Worm (Caenorhabditis elegans): ENCODE results near the gene dop-3.

dop-3 gene

DNA sequence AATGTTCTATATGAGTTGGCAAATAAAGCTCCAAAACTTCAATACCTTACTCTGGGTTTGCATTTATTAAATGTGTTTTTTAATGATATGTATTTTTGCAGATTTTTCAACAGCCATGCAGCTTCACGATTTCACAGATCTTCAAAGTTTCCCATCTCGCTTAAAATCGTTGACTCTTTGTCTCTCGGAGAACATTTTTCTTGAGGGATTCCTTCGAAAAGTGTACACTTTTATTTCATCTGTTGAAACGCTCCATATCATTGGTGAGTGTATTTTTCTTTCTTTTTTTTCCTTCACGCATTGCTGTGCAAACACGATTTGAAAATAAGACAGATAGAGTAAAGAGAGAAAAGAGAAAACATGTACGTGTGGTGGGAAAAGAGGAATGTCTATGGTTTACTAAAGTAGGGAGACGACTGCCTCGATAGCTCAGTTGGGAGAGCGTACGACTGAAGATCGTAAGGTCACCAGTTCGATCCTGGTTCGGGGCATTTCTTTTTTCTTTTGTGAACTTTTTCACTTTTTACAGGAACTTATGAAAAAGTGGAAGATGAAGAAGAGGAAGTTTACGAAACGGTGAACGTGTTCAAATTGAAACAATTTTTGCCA, 23.8 kb upstream of the dop-3 start (continued):
- TF ChIP-seq rpc-1 (optimal IDR thresholded peaks at IDR 0.05) (peak; percentile 95), rpc-1 (tag; optimal IDR thresholded peaks at IDR 0.05) (peak; percentile 98), F23B12.7 (tag; optimal IDR thresholded peaks at IDR 0.05; ENCODE audit: insufficient read depth) (peak; percentile 65), nfya-1 (tag; optimal IDR thresholded peaks at IDR 0.05; ENCODE audit: borderline replicate concordance, insufficient read depth) (no peak), hlh-12 (tag; optimal IDR thresholded peaks at IDR 0.05) (peak; percentile 85), hrde-1 (tag; optimal IDR thresholded peaks at IDR 0.05; ENCODE audit: borderline replicate concordance) (peak; percentile 56), rcor-1 (GFP tag; IDR thresholded peaks at IDR 0.05) (peak; percentile 86), egl-18 (GFP tag; IDR thresholded peaks at IDR 0.05) (peak; percentile 85; the same call in 1 of the 2 replicates), lin-40 (tag; optimal IDR thresholded peaks at IDR 0.05) (peak; percentile 82), chd-7 (tag; optimal IDR thresholded peaks at IDR 0.05) (peak; percentile 84), mes-4 (tag; optimal IDR thresholded peaks at IDR 0.05) (peak; percentile 65), nhr-80 (tag; optimal IDR thresholded peaks at IDR 0.05) (peak; percentile 32), nfya-2 (GFP tag; IDR thresholded peaks at IDR 0.05) (no peak), lin-35 (GFP tag; optimal IDR thresholded peaks at IDR 0.05) (peak in 2 of 3 experiments; percentile 12 to 75), madf-6 (GFP tag; IDR thresholded peaks at IDR 0.05) (no peak), madf-3 (GFP tag; IDR thresholded peaks at IDR 0.05) (peak; percentile 12; the same call in 1 of the 2 replicates), sdz-38 (tag; optimal IDR thresholded peaks at IDR 0.05) (no peak), K11D2.4 (GFP tag; IDR thresholded peaks at IDR 0.05) (peak; percentile 71), pbrm-1 (GFP tag; IDR thresholded peaks at IDR 0.05) (peak; percentile 88), madf-8 (GFP tag; conservative IDR thresholded peaks at IDR 0.05) (no peak), bed-1 (GFP tag; IDR thresholded peaks at IDR 0.05) (0 out of 2 replicates have a peak, but pooled peaks have one; percentile 7), akir-1 (GFP tag; optimal IDR thresholded peaks at IDR 0.05) (no peak), dpff-1 (tag; optimal IDR thresholded peaks at IDR 0.05) (peak; percentile 32), zim-3 (tag; optimal IDR thresholded peaks at IDR 0.05) (peak; percentile 77), ceh-91 (GFP tag; IDR thresholded peaks at IDR 0.05) (no peak), ZK185.1 (tag; optimal IDR thresholded peaks at IDR 0.05; ENCODE audit: poor library complexity, severe bottlenecking) (peak; percentile 90), fkh-3 (tag; optimal IDR thresholded peaks at IDR 0.05) (peak; percentile 73), ztf-26 (tag; optimal IDR thresholded peaks at IDR 0.05) (no peak), egl-44 (GFP tag; IDR thresholded peaks at IDR 0.05) (peak; percentile 93), C17E4.6 (GFP tag; IDR thresholded peaks at IDR 0.05) (no peak), ama-1 (optimal IDR thresholded peaks at IDR 0.05) (no peak), ama-1 (GFP tag; optimal IDR thresholded peaks at IDR 0.05) (peak; percentile 71 to 89), Y53G8AR.9 (GFP tag; conservative IDR thresholded peaks at IDR 0.05) (peak; percentile 75), him-1 (tag; optimal IDR thresholded peaks at IDR 0.05) (peak; percentile 90), bed-2 (GFP tag; IDR thresholded peaks at IDR 0.05) (no peak)

DNA sequence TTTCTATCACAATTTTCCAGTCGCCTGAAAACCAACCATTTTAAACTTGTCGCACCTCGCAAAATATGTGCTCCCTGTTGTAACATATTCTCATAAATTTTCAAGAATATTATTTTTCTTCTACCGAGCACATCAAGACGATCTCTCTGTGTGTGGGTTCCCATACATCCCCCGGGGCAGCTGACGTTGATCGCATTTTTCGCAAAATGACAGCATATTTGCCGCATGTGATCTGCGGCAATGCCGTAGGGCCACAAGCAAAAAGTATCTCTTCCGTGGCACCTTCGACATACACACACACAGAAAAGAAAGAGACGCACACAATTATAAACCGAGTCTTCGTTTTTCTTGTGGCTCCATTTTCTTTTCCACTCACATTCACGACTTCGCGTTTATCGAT, 22.1 kb upstream of the dop-3 start:
- TF ChIP-seq ceh-100 (GFP tag; IDR thresholded peaks at IDR 0.05) (no peak), Y95B8A.8 (GFP tag; IDR thresholded peaks at IDR 0.05) (no peak), die-1 (tag; optimal IDR thresholded peaks at IDR 0.05) (no peak)

DNA sequence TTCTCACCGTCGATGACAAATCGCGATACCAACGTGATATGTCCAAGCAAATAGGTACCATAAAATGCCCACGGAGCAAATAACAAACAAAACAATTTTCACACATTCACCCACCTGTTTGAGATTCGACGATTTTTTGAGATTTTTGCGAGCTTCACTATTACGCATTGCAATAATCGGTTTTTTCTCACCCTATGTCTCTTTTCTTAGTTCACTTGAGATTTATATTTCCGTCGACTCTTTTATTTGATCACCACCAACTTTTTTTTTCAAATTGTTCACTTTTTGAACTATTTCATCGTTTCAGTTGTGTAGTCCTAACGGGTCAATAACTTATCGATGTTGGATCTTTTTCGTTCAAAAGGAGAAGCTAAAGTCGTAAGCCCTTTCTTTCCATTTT, 19.0 kb upstream of the dop-3 start, which contains the start of gene fbxl-4:
Gene fbxl-4 (plus strand): TSS at position 301 of the 400 bp plus-strand sequence.
- TF ChIP-seq lsl-1 (GFP tag; optimal IDR thresholded peaks at IDR 0.05) (no peak), rpc-1 (optimal IDR thresholded peaks at IDR 0.05) (no peak), rpc-1 (tag; optimal IDR thresholded peaks at IDR 0.05) (no peak), egrh-3 (GFP tag; IDR thresholded peaks at IDR 0.05) (no peak), akir-1 (GFP tag; optimal IDR thresholded peaks at IDR 0.05) (no peak), pbrm-1 (GFP tag; IDR thresholded peaks at IDR 0.05) (no peak), mes-4 (tag; optimal IDR thresholded peaks at IDR 0.05) (no peak), C17E4.6 (GFP tag; IDR thresholded peaks at IDR 0.05) (no peak), lin-26 (GFP tag; IDR thresholded peaks at IDR 0.05) (no peak), ekl-4 (GFP tag; IDR thresholded peaks at IDR 0.05) (no peak), T07F8.4 (tag; optimal IDR thresholded peaks at IDR 0.05) (no peak), rec-8 (tag; optimal IDR thresholded peaks at IDR 0.05) (no peak), F57C9.4 (tag; optimal IDR thresholded peaks at IDR 0.05) (no peak), F37B4.10 (GFP tag; IDR thresholded peaks at IDR 0.05) (no peak), sdz-38 (tag; optimal IDR thresholded peaks at IDR 0.05) (no peak), unc-130 (GFP tag; optimal IDR thresholded peaks at IDR 0.05) (no peak)
